Worm (Caenorhabditis elegans) whole organism, early embryonic: Measurements from ENCODE around the gene sld-5.

Experiments
- ama-1 ChIP-seq: fragments of 150-350 bp; optimal IDR thresholded peaks from 2 replicates; lab custom pipeline; 2014
- ets-7 ChIP-seq: sonication (generic microtip); optimal IDR thresholded peaks from 2 replicates; lab custom pipeline; 2016; ENCODE audit warnings: missing genotype, missing genetic modification characterization, missing compliant biosample characterization
- hmbx-1 ChIP-seq: sonication (generic microtip); optimal IDR thresholded peaks from 2 replicates; lab custom pipeline; 2016; ENCODE audit warnings: mild to moderate bottlenecking, missing genetic modification characterization, missing compliant biosample characterization
- hnd-1 ChIP-seq: sonication (generic microtip); optimal IDR thresholded peaks from 2 replicates; lab custom pipeline; 2016; ENCODE audit warnings: missing genetic modification characterization, missing compliant biosample characterization

ce11 chrV:20279811-20280317 lies 42.3 kb upstream of the sld-5 start, which contains the start of gene pqn-94:
- TF ChIP-seq hmbx-1 (no peak), ets-7 (tag; lab: Kevin White, UChicago) (no peak), hnd-1 (tag; lab: Kevin White, UChicago) (no peak), ama-1 (lab: Kevin White, UChicago) (no peak)
